Fruit fly (Drosophila melanogaster) Kc167 (cell line): ENCODE results near the gene CG13982.

Experiments
- Myc ChIP-seq: fragments of >200 bp; optimal IDR thresholded peaks from 2 replicates; lab custom pipeline; 2017; ENCODE audit warnings: missing external identifiers
- h ChIP-seq: fragments of >200 bp; optimal IDR thresholded peaks from 3 replicates; lab custom pipeline; 2018; ENCODE audit warnings: missing external identifiers
- insv ChIP-seq: fragments of >200 bp; optimal IDR thresholded peaks from 3 replicates; lab custom pipeline; 2018; ENCODE audit warnings: missing external identifiers

DNA sequence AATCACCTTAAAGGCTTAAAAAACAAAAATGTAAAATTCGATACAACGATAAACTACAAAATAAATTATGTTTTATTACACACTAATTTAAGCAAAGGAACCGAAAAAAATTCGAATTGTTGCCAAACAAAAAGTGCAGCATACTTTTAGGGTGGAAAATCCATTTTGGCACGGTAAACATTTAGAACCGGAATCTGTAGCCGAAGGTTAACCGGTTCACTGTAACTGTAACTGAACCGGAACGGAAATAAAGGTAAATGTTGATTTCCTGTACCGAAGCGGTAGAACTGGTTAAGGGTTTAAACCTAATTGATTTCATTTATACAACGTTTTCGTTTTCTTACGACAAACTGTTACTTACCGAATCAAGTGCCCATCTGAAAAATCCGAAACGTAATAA is 45.2 kb upstream of the CG13982 start:
- no peak for TF ChIP-seq insv (lab: Kevin White, UChicago)
- no peak for TF ChIP-seq h (lab: Kevin White, UChicago)
- no peak for TF ChIP-seq Myc (lab: Kevin White, UChicago)
